Worm (Caenorhabditis elegans) whole organism, L2 larva: ENCODE data around the gene F41B4.1.
A peak's percentile ranks its signal among the peaks of the same experiment; 100 is the strongest.

Experiments
- ZK546.5 ChIP-seq: sonication (generic microtip); optimal IDR thresholded peaks from 2 replicates; lab custom pipeline; 2017; ENCODE audit warnings: missing biosample characterization, missing genetic modification characterization
- alr-1 ChIP-seq: fragments of 150-350 bp; optimal IDR thresholded peaks from 2 replicates; lab custom pipeline; 2014; ENCODE audit warnings: missing biosample characterization, missing genetic modification characterization
- aly-2 ChIP-seq: fragments of 150-350 bp; optimal IDR thresholded peaks from 2 replicates; lab custom pipeline; 2014; ENCODE audit warnings: missing biosample characterization, missing genetic modification characterization
- ceh-16 ChIP-seq: fragments of 150-350 bp; optimal IDR thresholded peaks from 2 replicates; lab custom pipeline; 2014; ENCODE audit warnings: missing biosample characterization, missing genetic modification characterization
- crh-2 ChIP-seq: sonication (generic microtip); optimal IDR thresholded peaks from 2 replicates; lab custom pipeline; 2017; ENCODE audit warnings: missing biosample characterization, missing genetic modification characterization
- dmd-4 ChIP-seq: sonication (generic microtip); optimal IDR thresholded peaks from 2 replicates; lab custom pipeline; 2017; ENCODE audit warnings: missing biosample characterization, missing genetic modification characterization
- elt-3 ChIP-seq: sonication (generic microtip); optimal IDR thresholded peaks from 2 replicates; lab custom pipeline; 2017; ENCODE audit warnings: missing biosample characterization, missing genetic modification characterization
- fos-1 ChIP-seq: fragments of 150-350 bp; optimal IDR thresholded peaks from 2 replicates; lab custom pipeline; 2014; ENCODE audit warnings: missing biosample characterization, missing genetic modification characterization
- lin-39 ChIP-seq: fragments of 150-350 bp; optimal IDR thresholded peaks from 2 replicates; lab custom pipeline; 2014; ENCODE audit warnings: missing biosample characterization, missing genetic modification reagents, missing genetic modification characterization
- lsy-2 ChIP-seq, 2 experiments: fragments of 150-350 bp in 1 of 2; sonication (generic microtip) in 1 of 2; optimal IDR thresholded peaks; 2 replicates each; lab custom pipeline; 2014 to 2017; ENCODE audit warnings: missing biosample characterization in 2 of 2, missing genetic modification characterization in 2 of 2
- mbf-1 ChIP-seq: sonication (generic microtip); optimal IDR thresholded peaks from 2 replicates; lab custom pipeline; 2017; ENCODE audit warnings: missing biosample characterization, missing genetic modification characterization
- mdl-1 ChIP-seq, 2 experiments: fragments of 150-350 bp in 1 of 2; sonication (generic microtip) in 1 of 2; optimal IDR thresholded peaks; 2 replicates each; lab custom pipeline; 2017; ENCODE audit warnings: missing biosample characterization in 2 of 2, missing genetic modification characterization in 2 of 2
- nhr-10 ChIP-seq: sonication (generic microtip); optimal IDR thresholded peaks from 2 replicates; lab custom pipeline; 2017; ENCODE audit warnings: missing biosample characterization, missing genetic modification characterization
- nhr-21 ChIP-seq: fragments of 150-350 bp; optimal IDR thresholded peaks from 2 replicates; lab custom pipeline; 2014; ENCODE audit warnings: missing biosample characterization, missing genetic modification characterization
- nhr-23 ChIP-seq: fragments of 150-350 bp; optimal IDR thresholded peaks from 2 replicates; lab custom pipeline; 2014; ENCODE audit warnings: missing biosample characterization, missing genetic modification reagents, missing genetic modification characterization
- nhr-237 ChIP-seq: fragments of 150-350 bp; optimal IDR thresholded peaks from 2 replicates; lab custom pipeline; 2014; ENCODE audit warnings: missing biosample characterization, missing genetic modification characterization
- nhr-6 ChIP-seq: fragments of 150-350 bp; optimal IDR thresholded peaks from 2 replicates; lab custom pipeline; 2014; ENCODE audit warnings: missing biosample characterization, missing genetic modification characterization
- peb-1 ChIP-seq: fragments of 150-350 bp; optimal IDR thresholded peaks from 2 replicates; lab custom pipeline; 2014; ENCODE audit warnings: missing biosample characterization, missing genetic modification characterization
- skn-1 ChIP-seq: sonication (generic microtip); optimal IDR thresholded peaks from 2 replicates; lab custom pipeline; 2017; ENCODE audit warnings: missing biosample characterization, missing genetic modification characterization
- sma-3 ChIP-seq: sonication (generic microtip); optimal IDR thresholded peaks from 2 replicates; lab custom pipeline; 2016; ENCODE audit warnings: missing genetic modification reagents, missing genetic modification characterization, missing compliant biosample characterization
- sma-9 ChIP-seq, 2 experiments: fragments of 150-350 bp in 1 of 2; sonication (generic microtip) in 1 of 2; optimal IDR thresholded peaks; 2 replicates each; lab custom pipeline; 2014 to 2016; ENCODE audit warnings: missing genetic modification characterization in 2 of 2, mild to moderate bottlenecking in 1 of 2, missing biosample characterization in 1 of 2, missing compliant biosample characterization in 1 of 2, missing genetic modification reagents in 1 of 2, moderate library complexity in 1 of 2
- snpc-4 ChIP-seq: fragments of 150-350 bp; optimal IDR thresholded peaks from 2 replicates; lab custom pipeline; 2014; ENCODE audit warnings: missing biosample characterization, missing genetic modification characterization
- unc-55 ChIP-seq: fragments of 150-350 bp; sonication (generic microtip); optimal IDR thresholded peaks from 3 replicates; lab custom pipeline; 2014; ENCODE audit warnings: missing biosample characterization, missing genetic modification reagents, missing genetic modification characterization
- unc-62 ChIP-seq: fragments of 150-350 bp; optimal IDR thresholded peaks from 2 replicates; lab custom pipeline; 2014; ENCODE audit warnings: missing biosample characterization, missing genetic modification reagents, missing genetic modification characterization
- ztf-4 ChIP-seq: fragments of 150-350 bp; optimal IDR thresholded peaks from 2 replicates; lab custom pipeline; 2014; ENCODE audit warnings: missing biosample characterization, missing genetic modification characterization

F41B4.1 gene

ce11 chrX:6788965-6789573, 36.6 kb downstream of the F41B4.1 start, which contains the start of gene sgca-1 (continued):
- TF ChIP-seq ZK546.5 (tag; lab: Kevin White, UChicago) (no peak), skn-1 (tag; lab: Kevin White, UChicago) (no peak), peb-1 (tag; lab: Kevin White, UChicago) (no peak), nhr-6 (no peak), sma-9 (GFP tag; optimal IDR thresholded peaks at IDR 0.05; lab: Kevin White, UChicago) (peak; percentile 59), sma-9 (tag; optimal IDR thresholded peaks at IDR 0.05; lab: Kevin White, UChicago) (no peak)

ce11 chrX:6784181-6784580, 41.5 kb downstream of the F41B4.1 start, which contains the start of gene bgal-2:
Gene bgal-2 (plus strand): TSS chrX:6784411.
- TF ChIP-seq crh-2 (tag; lab: Kevin White, UChicago) = peak; percentile 6
- peak; percentile 75 for TF ChIP-seq fos-1 (tag; lab: Kevin White, UChicago)
- TF ChIP-seq lsy-2 (tag; optimal IDR thresholded peaks at IDR 0.05; lab: Kevin White, UChicago) = no peak
- peak; percentile 5 for TF ChIP-seq sma-9 (GFP tag; optimal IDR thresholded peaks at IDR 0.05; lab: Kevin White, UChicago)
- TF ChIP-seq sma-9 (tag; optimal IDR thresholded peaks at IDR 0.05; lab: Kevin White, UChicago) = no peak
- TF ChIP-seq, all 48 proteins: peak for 3

- no peak for TF ChIP-seq nhr-21 (tag; lab: Kevin White, UChicago)
- TF ChIP-seq fos-1 (tag; lab: Kevin White, UChicago) = no peak
- no peak for TF ChIP-seq elt-3 (tag; lab: Kevin White, UChicago)
- no peak for TF ChIP-seq alr-1 (tag; lab: Kevin White, UChicago)
- no peak for TF ChIP-seq peb-1 (tag; lab: Kevin White, UChicago)
- no peak for TF ChIP-seq mbf-1
- no peak for TF ChIP-seq aly-2 (tag; lab: Kevin White, UChicago)
- TF ChIP-seq nhr-23 (tag; lab: Kevin White, UChicago) = no peak
- no peak for TF ChIP-seq ztf-4 (tag; lab: Kevin White, UChicago)
- no peak for TF ChIP-seq unc-55 (GFP tag; lab: Kevin White, UChicago)
- TF ChIP-seq sma-9 (GFP tag; optimal IDR thresholded peaks at IDR 0.05; lab: Kevin White, UChicago) = no peak
- no peak for TF ChIP-seq sma-9 (tag; optimal IDR thresholded peaks at IDR 0.05; lab: Kevin White, UChicago)
- TF ChIP-seq nhr-10 (tag; lab: Kevin White, UChicago) = no peak
- TF ChIP-seq lsy-2 (tag; optimal IDR thresholded peaks at IDR 0.05; lab: Kevin White, UChicago) = no peak
- no peak for TF ChIP-seq ZK546.5 (tag; lab: Kevin White, UChicago)
- no peak for TF ChIP-seq ceh-16
- TF ChIP-seq sma-3 (GFP tag; lab: Kevin White, UChicago) = no peak
- TF ChIP-seq crh-2 (tag; lab: Kevin White, UChicago) = no peak
- no peak for TF ChIP-seq mdl-1 (tag; optimal IDR thresholded peaks at IDR 0.05; lab: Kevin White, UChicago)
- TF ChIP-seq, all 48 proteins: peak for 0
Observed at ce11 chrX:6782857-6783256, 42.8 kb downstream of the F41B4.1 start, which contains the start of gene idpp-6. Gene idpp-6 (plus strand): TSS chrX:6783157.

- TF ChIP-seq unc-55 (GFP tag; lab: Kevin White, UChicago) = no peak
- TF ChIP-seq mdl-1 (tag; optimal IDR thresholded peaks at IDR 0.05; lab: Kevin White, UChicago) = no peak
- no peak for TF ChIP-seq snpc-4 (tag; lab: Kevin White, UChicago)
- TF ChIP-seq nhr-237 (tag; lab: Kevin White, UChicago) = no peak
- TF ChIP-seq nhr-10 (tag; lab: Kevin White, UChicago) = no peak
- TF ChIP-seq skn-1 (tag; lab: Kevin White, UChicago) = no peak
- no peak for TF ChIP-seq unc-62
- TF ChIP-seq lsy-2 (tag; optimal IDR thresholded peaks at IDR 0.05; lab: Kevin White, UChicago) = no peak
- no peak for TF ChIP-seq dmd-4 (tag; lab: Kevin White, UChicago)
- TF ChIP-seq ZK546.5 (tag; lab: Kevin White, UChicago) = no peak
- TF ChIP-seq lin-39 = no peak
- TF ChIP-seq ceh-16 = no peak
Observed at ce11 chrX:6778014-6778413, 47.6 kb downstream of the F41B4.1 start, which contains the start of gene irk-1. Gene irk-1 (minus strand): TSS chrX:6778114.
